Worm (Caenorhabditis elegans) whole organism, young adult: ENCODE measurements around the gene nhr-188.

Experiments used
- B0035.1 ChIP-seq: sonication (generic microtip); optimal IDR thresholded peaks from 2 replicates; lab custom pipeline; 2016; ENCODE audit warnings: missing genetic modification characterization, mild to moderate bottlenecking, missing compliant biosample characterization, missing genotype, missing genetic modification reagents
- C17E4.6 ChIP-seq: fragments of 200-800 bp; sonication (Bioruptor generic); IDR thresholded peaks from 2 replicates; pipeline ENCODE4 v1.3.6; 2022; ENCODE audit warnings: missing genetic modification reagents, missing genetic modification characterization, missing compliant biosample characterization
- F10E7.11 ChIP-seq: sonication (generic microtip); optimal IDR thresholded peaks from 2 replicates; lab custom pipeline; 2017; ENCODE audit warnings: mild to moderate bottlenecking, missing genetic modification characterization, moderate library complexity, missing compliant biosample characterization
- F33H1.4 ChIP-seq: fragments of 200-800 bp; sonication (Bioruptor generic); IDR thresholded peaks from 2 replicates; pipeline ENCODE4 v1.3.6; 2022; ENCODE audit warnings: missing genetic modification reagents, missing genetic modification characterization, missing compliant biosample characterization
- F55B11.4 ChIP-seq: sonication (generic microtip); optimal IDR thresholded peaks from 2 replicates; lab custom pipeline; 2016; ENCODE audit warnings: missing compliant biosample characterization, missing genetic modification characterization, borderline replicate concordance; ENCODE audit not compliant: insufficient read depth
- K11D2.4 ChIP-seq: fragments of 200-800 bp; sonication (Bioruptor generic); IDR thresholded peaks from 2 replicates; pipeline ENCODE4 v1.3.6; 2022; ENCODE audit warnings: missing genetic modification reagents, missing genetic modification characterization, missing compliant biosample characterization
- T07F8.4 ChIP-seq: sonication (generic microtip); optimal IDR thresholded peaks from 2 replicates; lab custom pipeline; 2016; ENCODE audit warnings: mild to moderate bottlenecking, missing genetic modification characterization, moderate library complexity, missing compliant biosample characterization
- Y53F4B.3 ChIP-seq: fragments of 200-800 bp; sonication (Bioruptor generic); IDR thresholded peaks from 2 replicates; pipeline ENCODE4 v1.3.6; 2022; ENCODE audit warnings: missing genetic modification reagents, missing genetic modification characterization, missing compliant biosample characterization
- Y95B8A.8 ChIP-seq: fragments of 200-800 bp; sonication (Bioruptor generic); IDR thresholded peaks from 2 replicates; pipeline ENCODE4 v1.3.6; 2022; ENCODE audit warnings: missing genetic modification reagents, missing genetic modification characterization, missing compliant biosample characterization
- ZK185.1 ChIP-seq: sonication (generic microtip); optimal IDR thresholded peaks from 2 replicates; lab custom pipeline; 2016; ENCODE audit warnings: mild to moderate bottlenecking, missing genetic modification characterization, missing compliant biosample characterization; ENCODE audit not compliant: poor library complexity, severe bottlenecking
- ama-1 ChIP-seq, 3 experiments: fragments of 150-350 bp in 1 of 3; sonication (generic microtip) in 2 of 3; optimal IDR thresholded peaks; 2 replicates each; lab custom pipeline; 2014 to 2018; ENCODE audit warnings: missing biosample characterization in 2 of 3, missing genetic modification characterization in 2 of 3, missing genetic modification reagents in 2 of 3
- aptf-2 ChIP-seq: fragments of 200-800 bp; sonication (Bioruptor generic); conservative IDR thresholded peaks from 2 replicates; pipeline ENCODE4 v1.3.6; 2022; ENCODE audit warnings: missing genetic modification reagents, missing genetic modification characterization, missing compliant biosample characterization
- attf-3 ChIP-seq: fragments of 200-800 bp; sonication (Bioruptor generic); conservative IDR thresholded peaks from 2 replicates; pipeline ENCODE4 v1.3.6; 2022; ENCODE audit warnings: missing genetic modification reagents, missing genetic modification characterization, missing compliant biosample characterization
- bed-2 ChIP-seq: fragments of 200-800 bp; sonication (Bioruptor generic); IDR thresholded peaks from 2 replicates; pipeline ENCODE4 v1.3.6; 2022; ENCODE audit warnings: missing genetic modification reagents, missing genetic modification characterization, missing compliant biosample characterization
- ccch-3 ChIP-seq: fragments of 200-800 bp; sonication (Bioruptor generic); optimal IDR thresholded peaks from 2 replicates; lab custom pipeline; 2018; ENCODE audit warnings: mild to moderate bottlenecking, missing genetic modification characterization, missing compliant biosample characterization
- ceh-100 ChIP-seq: fragments of 200-800 bp; sonication (Bioruptor generic); IDR thresholded peaks from 2 replicates; pipeline ENCODE4 v1.3.6; 2022; ENCODE audit warnings: missing genetic modification reagents, missing genetic modification characterization, missing compliant biosample characterization
- ceh-58 ChIP-seq: fragments of 200-800 bp; sonication (Bioruptor generic); IDR thresholded peaks from 2 replicates; pipeline ENCODE4 v1.3.6; 2022; ENCODE audit warnings: missing genetic modification characterization, missing compliant biosample characterization
- ceh-79 ChIP-seq: sonication (generic microtip); optimal IDR thresholded peaks from 2 replicates; lab custom pipeline; 2017; ENCODE audit warnings: mild to moderate bottlenecking, missing genetic modification characterization, missing compliant biosample characterization
- ceh-91 ChIP-seq: fragments of 200-800 bp; sonication (Bioruptor generic); IDR thresholded peaks from 2 replicates; pipeline ENCODE4 v1.3.6; 2022; ENCODE audit warnings: missing genetic modification reagents, missing genetic modification characterization, missing compliant biosample characterization
- dpl-1 ChIP-seq: fragments of 150-350 bp; optimal IDR thresholded peaks from 2 replicates; lab custom pipeline; 2014; ENCODE audit warnings: missing biosample characterization, missing genetic modification reagents, missing genetic modification characterization
- efl-1 ChIP-seq: fragments of 150-350 bp; optimal IDR thresholded peaks from 2 replicates; lab custom pipeline; 2014; ENCODE audit warnings: missing biosample characterization, missing genetic modification reagents, missing genetic modification characterization
- egrh-3 ChIP-seq: fragments of 200-800 bp; sonication (Bioruptor generic); IDR thresholded peaks from 2 replicates; pipeline ENCODE4 v1.3.6; 2022; ENCODE audit warnings: missing genetic modification reagents, missing genetic modification characterization, missing compliant biosample characterization
- ets-4 ChIP-seq: fragments of 200-800 bp; sonication (Bioruptor generic); optimal IDR thresholded peaks from 2 replicates; lab custom pipeline; 2018; ENCODE audit warnings: mild to moderate bottlenecking, missing genetic modification characterization, missing compliant biosample characterization
- hlh-12 ChIP-seq: sonication (generic microtip); optimal IDR thresholded peaks from 2 replicates; lab custom pipeline; 2016; ENCODE audit warnings: missing genetic modification characterization, missing compliant biosample characterization
- hlh-26 ChIP-seq: fragments of 200-800 bp; sonication (Bioruptor generic); conservative IDR thresholded peaks from 2 replicates; pipeline ENCODE4 v1.3.6; 2022; ENCODE audit warnings: missing genetic modification reagents, missing genetic modification characterization, missing compliant biosample characterization
- let-526 ChIP-seq: fragments of 200-800 bp; sonication (Bioruptor generic); IDR thresholded peaks from 2 replicates; pipeline ENCODE4 v1.3.6; 2022; ENCODE audit warnings: missing genetic modification reagents, missing genetic modification characterization, missing compliant biosample characterization
- lin-35 ChIP-seq, 3 experiments: fragments of 150-350 bp in 2 of 3; sonication (generic microtip) in 1 of 3; optimal IDR thresholded peaks; 2 replicates each; lab custom pipeline; 2014 to 2018; ENCODE audit warnings: missing biosample characterization in 3 of 3, missing genetic modification characterization in 3 of 3, missing genetic modification reagents in 3 of 3
- lin-40 ChIP-seq: sonication (generic microtip); optimal IDR thresholded peaks from 2 replicates; lab custom pipeline; 2016; ENCODE audit warnings: missing genetic modification characterization, mild to moderate bottlenecking, missing compliant biosample characterization, missing genotype, missing genetic modification reagents
- madf-10 ChIP-seq: sonication (generic microtip); optimal IDR thresholded peaks from 2 replicates; lab custom pipeline; 2016; ENCODE audit warnings: mild to moderate bottlenecking, missing genetic modification characterization, missing compliant biosample characterization
- madf-8 ChIP-seq: fragments of 200-800 bp; sonication (Bioruptor generic); conservative IDR thresholded peaks from 2 replicates; pipeline ENCODE4 v1.3.6; 2022; ENCODE audit warnings: missing genetic modification reagents, missing genetic modification characterization, missing compliant biosample characterization
- mel-28 ChIP-seq: sonication (generic microtip); optimal IDR thresholded peaks from 2 replicates; lab custom pipeline; 2016; ENCODE audit warnings: borderline replicate concordance, mild to moderate bottlenecking, missing genetic modification characterization, missing compliant biosample characterization
- nfya-1 ChIP-seq: sonication (generic microtip); optimal IDR thresholded peaks from 2 replicates; lab custom pipeline; 2017; ENCODE audit warnings: antibody characterized with exemption, missing compliant biosample characterization, missing genetic modification characterization, borderline replicate concordance; ENCODE audit not compliant: insufficient read depth
- nfya-2 ChIP-seq: fragments of 200-800 bp; sonication (Bioruptor generic); IDR thresholded peaks from 2 replicates; pipeline ENCODE4 v1.3.6; 2022; ENCODE audit warnings: missing genetic modification reagents, missing genetic modification characterization, missing compliant biosample characterization
- nhr-179 ChIP-seq: sonication (generic microtip); optimal IDR thresholded peaks from 2 replicates; lab custom pipeline; 2016; ENCODE audit warnings: mild to moderate bottlenecking, missing genetic modification characterization, missing compliant biosample characterization
- nhr-27 ChIP-seq: fragments of 200-800 bp; sonication (Bioruptor generic); optimal IDR thresholded peaks from 2 replicates; lab custom pipeline; 2018; ENCODE audit warnings: mild to moderate bottlenecking, missing genetic modification characterization, moderate library complexity, missing compliant biosample characterization
- nhr-80 ChIP-seq: sonication (generic microtip); optimal IDR thresholded peaks from 2 replicates; lab custom pipeline; 2016; ENCODE audit warnings: missing genetic modification characterization, missing compliant biosample characterization
- snpc-3.4 ChIP-seq: sonication (generic microtip); optimal IDR thresholded peaks from 2 replicates; lab custom pipeline; 2017; ENCODE audit warnings: missing genetic modification characterization, mild to moderate bottlenecking, missing compliant biosample characterization, antibody characterized with exemption, moderate library complexity, missing genotype, missing genetic modification reagents
- unc-62 ChIP-seq: fragments of 150-350 bp; optimal IDR thresholded peaks from 2 replicates; lab custom pipeline; 2014; ENCODE audit warnings: missing biosample characterization, missing genetic modification reagents, missing genetic modification characterization
- ztf-25 ChIP-seq: fragments of 200-800 bp; sonication (Bioruptor generic); IDR thresholded peaks from 2 replicates; pipeline ENCODE4 v1.3.6; 2022; ENCODE audit warnings: missing genetic modification reagents, missing genetic modification characterization, missing compliant biosample characterization
- ztf-6 ChIP-seq: fragments of 200-800 bp; sonication (Bioruptor generic); IDR thresholded peaks from 2 replicates; pipeline ENCODE4 v1.3.6; 2022; ENCODE audit warnings: missing genetic modification reagents, missing genetic modification characterization, missing compliant biosample characterization

The nhr-188 gene

DNA sequence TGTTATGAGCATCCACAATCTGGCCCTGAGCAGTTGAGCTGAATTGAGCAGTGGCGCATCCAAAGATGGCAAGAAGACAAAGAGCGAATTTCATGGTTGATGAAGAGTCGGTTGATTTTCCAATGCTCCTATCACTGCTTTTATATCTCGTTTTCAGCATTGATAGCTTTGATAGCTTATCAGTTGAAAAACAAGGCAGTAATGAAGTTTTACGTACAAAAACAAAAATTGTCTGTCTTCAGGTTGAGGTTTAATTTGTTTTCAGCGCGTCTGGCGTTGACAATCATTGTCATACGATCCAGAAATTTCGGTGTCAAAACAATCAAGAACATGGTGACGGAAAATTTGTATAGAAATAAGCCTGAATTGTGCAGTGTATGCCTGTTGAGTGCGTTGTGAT, 46.1 kb downstream of the nhr-188 start, which contains the start of gene scl-13:
scl-13 (minus strand) TSS at position 101 of the 400 bp plus-strand sequence.
- no peak for TF ChIP-seq lin-35 (GFP tag; optimal IDR thresholded peaks at IDR 0.05; lab: Kevin White, UChicago)
- TF ChIP-seq nhr-179 (tag; lab: Kevin White, UChicago), result no peak
- no peak for TF ChIP-seq egrh-3 (GFP tag; lab: Robert Waterston, UW)
- no peak for TF ChIP-seq B0035.1 (tag; lab: Kevin White, UChicago)
- TF ChIP-seq ztf-25 (GFP tag; lab: Robert Waterston, UW), result no peak
- TF ChIP-seq attf-3 (GFP tag; lab: Robert Waterston, UW), result no peak
- TF ChIP-seq Y95B8A.8 (GFP tag; lab: Robert Waterston, UW), result no peak
- TF ChIP-seq ceh-58, result no peak
- TF ChIP-seq ets-4, result no peak
- TF ChIP-seq K11D2.4 (GFP tag; lab: Robert Waterston, UW), result no peak
- TF ChIP-seq hlh-12 (tag; lab: Kevin White, UChicago), result no peak
- no peak for TF ChIP-seq unc-62 (GFP tag; lab: Kevin White, UChicago)
- TF ChIP-seq let-526 (GFP tag; lab: Robert Waterston, UW), result no peak
- no peak for TF ChIP-seq ccch-3 (GFP tag; lab: Kevin White, UChicago)
- TF ChIP-seq nhr-27 (tag; lab: Kevin White, UChicago), result no peak

DNA sequence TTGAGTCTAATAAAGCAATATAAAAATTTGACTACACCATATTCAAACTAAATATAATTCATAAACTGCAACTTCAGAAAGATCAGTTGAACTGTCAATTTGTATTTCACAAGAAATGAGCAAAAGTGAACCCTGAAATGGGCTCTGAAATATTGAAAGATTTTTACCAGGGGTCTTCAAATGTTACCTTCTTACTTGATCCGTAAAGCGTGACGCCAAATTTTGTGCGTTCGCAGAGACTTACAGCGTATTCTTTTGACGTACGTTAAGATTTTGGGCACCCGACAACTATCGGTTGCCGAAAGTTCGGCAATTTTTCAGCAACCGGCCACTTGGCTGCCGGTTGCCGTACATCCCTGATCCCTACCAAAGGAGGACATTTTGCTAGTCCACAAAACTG, 47.6 kb downstream of the nhr-188 start:
- TF ChIP-seq F55B11.4 (tag; lab: Kevin White, UChicago) (no peak), ceh-79 (tag; lab: Kevin White, UChicago) (no peak), snpc-3.4 (tag; lab: Kevin White, UChicago) (no peak), K11D2.4 (GFP tag; lab: Robert Waterston, UW) (no peak), F10E7.11 (tag; lab: Kevin White, UChicago) (no peak), nfya-2 (GFP tag; lab: Robert Waterston, UW) (no peak), C17E4.6 (GFP tag; lab: Robert Waterston, UW) (no peak), dpl-1 (GFP tag; lab: Kevin White, UChicago) (no peak), nfya-1 (tag; lab: Kevin White, UChicago) (no peak), lin-40 (tag; lab: Kevin White, UChicago) (no peak), bed-2 (no peak), nhr-80 (tag; lab: Kevin White, UChicago) (no peak), ztf-6 (GFP tag; lab: Robert Waterston, UW) (no peak), efl-1 (GFP tag; lab: Kevin White, UChicago) (no peak), hlh-26 (no peak), F33H1.4 (GFP tag; lab: Robert Waterston, UW) (no peak)

DNA sequence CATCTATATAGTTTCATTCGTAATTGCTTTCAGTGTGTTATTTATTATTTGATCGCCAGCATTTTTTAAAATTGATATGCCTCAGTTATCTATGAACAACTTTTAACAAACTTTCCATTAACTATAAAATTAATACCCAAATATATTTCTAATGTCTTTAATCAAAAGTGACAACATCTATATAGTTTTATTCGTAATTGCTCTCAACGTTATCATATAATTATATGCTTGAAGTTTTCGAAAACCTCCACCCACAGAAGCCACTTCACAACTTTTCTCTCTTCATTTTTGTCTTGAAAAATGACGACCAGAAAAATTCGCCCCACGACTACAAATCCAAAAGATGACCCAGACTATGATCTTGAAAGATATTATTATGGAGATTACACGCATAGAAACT, 49.3 kb downstream of the nhr-188 start, which contains the start of gene srw-6:
srw-6 (plus strand) TSS at position 301 of the 400 bp plus-strand sequence.
- no peak for TF ChIP-seq madf-10 (tag; lab: Kevin White, UChicago)
- no peak for TF ChIP-seq ceh-91 (GFP tag; lab: Robert Waterston, UW)
- no peak for TF ChIP-seq madf-8 (GFP tag; lab: Robert Waterston, UW)
- no peak for TF ChIP-seq Y53F4B.3 (GFP tag; lab: Robert Waterston, UW)
- no peak for TF ChIP-seq ama-1 (optimal IDR thresholded peaks at IDR 0.05; lab: Kevin White, UChicago)
- TF ChIP-seq ama-1 (GFP tag; optimal IDR thresholded peaks at IDR 0.05; lab: Kevin White, UChicago), result no peak
- TF ChIP-seq F33H1.4 (GFP tag; lab: Robert Waterston, UW), result no peak
- TF ChIP-seq T07F8.4 (tag; lab: Kevin White, UChicago), result no peak
- no peak for TF ChIP-seq nfya-1 (tag; lab: Kevin White, UChicago)
- no peak for TF ChIP-seq mel-28 (tag; lab: Kevin White, UChicago)
- no peak for TF ChIP-seq ZK185.1 (tag; lab: Kevin White, UChicago)
- TF ChIP-seq ceh-100, result no peak
- TF ChIP-seq aptf-2, result no peak
- no peak for TF ChIP-seq attf-3 (GFP tag; lab: Robert Waterston, UW)
